Worm (Caenorhabditis elegans): ENCODE results near the gene clec-261.

Gene clec-261

DNA sequence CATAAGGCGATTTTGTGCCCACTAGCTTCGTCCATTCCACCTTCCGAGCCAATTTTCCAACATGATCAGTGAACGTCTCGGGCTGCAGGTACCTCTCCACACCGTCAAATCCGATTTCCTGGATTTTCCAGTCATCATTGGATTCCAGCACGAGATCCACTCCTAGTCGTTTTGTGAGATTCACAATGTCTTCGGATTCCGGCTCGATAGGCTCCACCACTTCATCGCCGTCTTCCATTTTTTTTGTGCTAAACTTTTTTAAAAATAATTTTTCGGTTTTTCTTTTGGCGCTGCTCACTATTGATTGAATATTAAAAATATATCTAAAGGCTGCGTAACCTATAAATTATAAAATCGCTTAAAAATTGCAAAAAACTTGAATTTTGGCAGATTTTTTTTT, 27.3 kb downstream of the clec-261 start, which contains the start of gene mdt-17:
Gene mdt-17, minus strand, starts transcription at position 256 of the 400 bp plus-strand sequence.
- TF ChIP-seq ceh-31 (tag; optimal IDR thresholded peaks at IDR 0.05) (no peak), unc-42 (tag; optimal IDR thresholded peaks at IDR 0.05) (no peak)

DNA sequence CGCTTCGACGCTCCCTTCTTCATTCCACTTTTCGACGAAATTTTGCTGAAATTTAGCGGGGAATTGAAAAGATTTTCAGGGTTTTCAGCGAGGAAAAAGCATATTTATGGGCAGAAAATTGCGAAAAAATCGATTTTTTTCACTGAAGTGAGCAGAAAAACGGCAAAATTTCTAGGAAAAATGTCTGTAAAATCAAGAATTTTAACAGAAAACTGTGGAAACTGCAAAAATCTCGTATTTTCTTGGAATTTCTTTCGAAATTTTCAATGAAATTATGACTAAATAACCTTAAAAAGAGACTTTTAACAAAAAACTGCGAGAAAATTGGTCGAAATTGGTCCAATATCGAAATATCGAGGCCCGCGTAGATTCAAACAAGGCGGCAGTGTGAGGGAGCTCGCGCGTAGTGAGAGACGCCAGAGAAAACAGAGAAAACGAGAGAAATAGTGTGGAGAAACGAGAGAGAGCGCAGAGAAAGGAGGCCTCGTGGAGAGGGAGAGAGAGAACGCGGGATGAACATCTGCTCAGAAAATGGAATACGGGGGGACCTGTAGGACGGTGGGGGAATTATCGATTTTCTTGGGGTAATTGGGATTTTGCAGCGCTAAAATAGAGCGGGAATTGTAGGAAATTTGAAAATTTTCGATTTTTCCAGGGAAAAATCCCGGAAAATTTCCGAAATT, 44.7 kb downstream of the clec-261 start, which contains the start of gene swsn-1:
Gene swsn-1, minus strand, starts transcription at position 51 of the 683 bp plus-strand sequence.
- TF ChIP-seq ets-4 (tag; optimal IDR thresholded peaks at IDR 0.05): peak; percentile 13
- no peak for TF ChIP-seq gmeb-2 (tag; optimal IDR thresholded peaks at IDR 0.05)
- no peak for TF ChIP-seq ceh-18 (tag; optimal IDR thresholded peaks at IDR 0.05)
- no peak for TF ChIP-seq ceh-24 (tag; optimal IDR thresholded peaks at IDR 0.05)
- TF ChIP-seq sdc-2 (tag; optimal IDR thresholded peaks at IDR 0.05): peak; percentile 13
- no peak for TF ChIP-seq hlh-15 (tag; optimal IDR thresholded peaks at IDR 0.05)
- peak; percentile 24 for TF ChIP-seq hlh-8 (tag; optimal IDR thresholded peaks at IDR 0.05)
- no peak for TF ChIP-seq K02D7.2 (tag; optimal IDR thresholded peaks at IDR 0.05)
- no peak for TF ChIP-seq unc-3 (GFP tag; conservative IDR thresholded peaks at IDR 0.05)
- TF ChIP-seq unc-3 (tag; optimal IDR thresholded peaks at IDR 0.05): no peak
- no peak for TF ChIP-seq fkh-6 (tag; optimal IDR thresholded peaks at IDR 0.05)
- TF ChIP-seq nfya-1 (tag; optimal IDR thresholded peaks at IDR 0.05): peak; percentile 34
- TF ChIP-seq zip-5 (tag; optimal IDR thresholded peaks at IDR 0.05): no peak
- TF ChIP-seq ahr-1 (tag; optimal IDR thresholded peaks at IDR 0.05): no peak
- TF ChIP-seq ceh-19 (GFP tag; optimal IDR thresholded peaks at IDR 0.05): no peak
- TF ChIP-seq fkh-10 (GFP tag; optimal IDR thresholded peaks at IDR 0.05): no peak
- no peak for TF ChIP-seq ceh-22 (tag; optimal IDR thresholded peaks at IDR 0.05)
- no peak for TF ChIP-seq dve-1 (tag; optimal IDR thresholded peaks at IDR 0.05)
- TF ChIP-seq ref-2 (tag; optimal IDR thresholded peaks at IDR 0.05): no peak
- peak; percentile 78 for TF ChIP-seq ceh-31 (tag; optimal IDR thresholded peaks at IDR 0.05)
- TF ChIP-seq pha-2 (tag; optimal IDR thresholded peaks at IDR 0.05): no peak
- no peak for TF ChIP-seq dmd-4 (tag; optimal IDR thresholded peaks at IDR 0.05; ENCODE audit: borderline replicate concordance)
- no peak for TF ChIP-seq ceh-6 (GFP tag; optimal IDR thresholded peaks at IDR 0.05)
- no peak for TF ChIP-seq ama-1 (optimal IDR thresholded peaks at IDR 0.05)
- TF ChIP-seq unc-86 (tag; optimal IDR thresholded peaks at IDR 0.05): no peak
- no peak for TF ChIP-seq madf-2 (tag; optimal IDR thresholded peaks at IDR 0.05)
- TF ChIP-seq hlh-30 (tag; optimal IDR thresholded peaks at IDR 0.05; ENCODE audit: insufficient read depth): peak; percentile 72
- no peak for TF ChIP-seq lim-6 (tag; optimal IDR thresholded peaks at IDR 0.05)
- TF ChIP-seq pqm-1 (tag; optimal IDR thresholded peaks at IDR 0.05): no peak
- TF ChIP-seq nhr-11 (tag; optimal IDR thresholded peaks at IDR 0.05): no peak
- no peak for TF ChIP-seq elt-4 (tag; optimal IDR thresholded peaks at IDR 0.05)
- TF ChIP-seq ceh-45 (GFP tag; IDR thresholded peaks at IDR 0.05): no peak
- no peak for TF ChIP-seq ceh-2 (tag; optimal IDR thresholded peaks at IDR 0.05)
- TF ChIP-seq rnt-1 (tag; optimal IDR thresholded peaks at IDR 0.05): no peak
- TF ChIP-seq hlh-6 (tag; optimal IDR thresholded peaks at IDR 0.05): no peak
- TF ChIP-seq unc-55 (GFP tag; optimal IDR thresholded peaks at IDR 0.05): no peak
- TF ChIP-seq pax-1 (tag; optimal IDR thresholded peaks at IDR 0.05): no peak
- TF ChIP-seq T23F11.4 (GFP tag; optimal IDR thresholded peaks at IDR 0.05): no peak
- no peak for TF ChIP-seq nhr-232 (tag; optimal IDR thresholded peaks at IDR 0.05)
- TF ChIP-seq sox-2 (GFP tag; IDR thresholded peaks at IDR 0.05): no peak
- TF ChIP-seq ceh-34 (tag; optimal IDR thresholded peaks at IDR 0.05): peak; percentile 41
- no peak for TF ChIP-seq tbx-7 (tag; optimal IDR thresholded peaks at IDR 0.05)
- TF ChIP-seq mec-3 (tag; optimal IDR thresholded peaks at IDR 0.05; ENCODE audit: borderline replicate concordance): no peak
- TF ChIP-seq ceh-14 (tag; optimal IDR thresholded peaks at IDR 0.05): peak; percentile 19
- TF ChIP-seq hlh-13 (GFP tag; optimal IDR thresholded peaks at IDR 0.05): no peak
- no peak for TF ChIP-seq fax-1 (tag; optimal IDR thresholded peaks at IDR 0.05)
- TF ChIP-seq tbx-2 (tag; optimal IDR thresholded peaks at IDR 0.05): peak; percentile 43
- peak; percentile 33 for TF ChIP-seq unc-42 (tag; optimal IDR thresholded peaks at IDR 0.05)
- TF ChIP-seq elt-2 (tag; optimal IDR thresholded peaks at IDR 0.05): no peak
- TF ChIP-seq pag-3 (tag; optimal IDR thresholded peaks at IDR 0.05; ENCODE audit: borderline replicate concordance): no peak
- peak; percentile 59 for TF ChIP-seq ceh-48 (tag; optimal IDR thresholded peaks at IDR 0.05)

Measured in whole organism, late embryonic.